Worm (Caenorhabditis elegans) whole organism, L2 larva: ENCODE measurements around the gene let-60.

Experiments used
- C34F6.9 ChIP-seq: fragments of 150-350 bp; optimal IDR thresholded peaks from 2 replicates; lab custom pipeline; 2014; ENCODE audit warnings: missing biosample characterization, missing genetic modification characterization
- R02D3.7 ChIP-seq: fragments of 150-350 bp; optimal IDR thresholded peaks from 2 replicates; lab custom pipeline; 2014; ENCODE audit warnings: missing biosample characterization, missing genetic modification characterization
- Y55F3AM.14 ChIP-seq: fragments of 200-800 bp; sonication (Bioruptor generic); optimal IDR thresholded peaks from 2 replicates; lab custom pipeline; 2018; ENCODE audit warnings: mild to moderate bottlenecking, missing genetic modification characterization, missing compliant biosample characterization
- ZK546.5 ChIP-seq: sonication (generic microtip); optimal IDR thresholded peaks from 2 replicates; lab custom pipeline; 2017; ENCODE audit warnings: missing biosample characterization, missing genetic modification characterization
- alr-1 ChIP-seq: fragments of 150-350 bp; optimal IDR thresholded peaks from 2 replicates; lab custom pipeline; 2014; ENCODE audit warnings: missing biosample characterization, missing genetic modification characterization
- aly-2 ChIP-seq: fragments of 150-350 bp; optimal IDR thresholded peaks from 2 replicates; lab custom pipeline; 2014; ENCODE audit warnings: missing biosample characterization, missing genetic modification characterization
- ama-1 ChIP-seq: fragments of 150-350 bp; optimal IDR thresholded peaks from 2 replicates; lab custom pipeline; 2018; ENCODE audit warnings: inconsistent platforms
- blmp-1 ChIP-seq: sonication (generic microtip); optimal IDR thresholded peaks from 2 replicates; lab custom pipeline; 2017; ENCODE audit warnings: missing genetic modification characterization, mild to moderate bottlenecking, missing compliant biosample characterization, antibody characterized with exemption, moderate library complexity; ENCODE audit not compliant: insufficient read depth
- ceh-16 ChIP-seq: fragments of 150-350 bp; optimal IDR thresholded peaks from 2 replicates; lab custom pipeline; 2014; ENCODE audit warnings: missing biosample characterization, missing genetic modification characterization
- ceh-82 ChIP-seq: fragments of 150-350 bp; optimal IDR thresholded peaks from 2 replicates; lab custom pipeline; 2014; ENCODE audit warnings: missing biosample characterization, missing genetic modification characterization
- crh-2 ChIP-seq: sonication (generic microtip); optimal IDR thresholded peaks from 2 replicates; lab custom pipeline; 2017; ENCODE audit warnings: missing biosample characterization, missing genetic modification characterization
- dmd-4 ChIP-seq: sonication (generic microtip); optimal IDR thresholded peaks from 2 replicates; lab custom pipeline; 2017; ENCODE audit warnings: missing biosample characterization, missing genetic modification characterization
- egl-27 ChIP-seq: sonication (generic microtip); optimal IDR thresholded peaks from 3 replicates; lab custom pipeline; 2017; ENCODE audit warnings: missing biosample characterization, missing genetic modification reagents, missing genetic modification characterization
- fos-1 ChIP-seq: fragments of 150-350 bp; optimal IDR thresholded peaks from 2 replicates; lab custom pipeline; 2014; ENCODE audit warnings: missing biosample characterization, missing genetic modification characterization
- gmeb-1 ChIP-seq: fragments of 150-350 bp; optimal IDR thresholded peaks from 2 replicates; lab custom pipeline; 2014; ENCODE audit warnings: missing biosample characterization, missing genetic modification characterization
- lin-11 ChIP-seq: fragments of 150-350 bp; sonication (generic microtip); optimal IDR thresholded peaks from 2 replicates; lab custom pipeline; 2014; ENCODE audit warnings: missing biosample characterization, missing genetic modification characterization, inconsistent platforms, mixed read lengths
- lin-13 ChIP-seq: fragments of 150-350 bp; optimal IDR thresholded peaks from 2 replicates; lab custom pipeline; 2014; ENCODE audit warnings: missing biosample characterization, missing genetic modification reagents, missing genetic modification characterization
- lsy-2 ChIP-seq, 2 experiments: fragments of 150-350 bp in 1 of 2; sonication (generic microtip) in 1 of 2; optimal IDR thresholded peaks; 2 replicates each; lab custom pipeline; 2014 to 2017; ENCODE audit warnings: missing biosample characterization in 2 of 2, missing genetic modification characterization in 2 of 2
- mab-5 ChIP-seq: fragments of 150-350 bp; optimal IDR thresholded peaks from 2 replicates; lab custom pipeline; 2014; ENCODE audit warnings: missing biosample characterization, missing genetic modification characterization
- mbf-1 ChIP-seq: sonication (generic microtip); optimal IDR thresholded peaks from 2 replicates; lab custom pipeline; 2017; ENCODE audit warnings: missing biosample characterization, missing genetic modification characterization
- mdl-1 ChIP-seq, 2 experiments: fragments of 150-350 bp in 1 of 2; sonication (generic microtip) in 1 of 2; optimal IDR thresholded peaks; 2 replicates each; lab custom pipeline; 2017; ENCODE audit warnings: missing biosample characterization in 2 of 2, missing genetic modification characterization in 2 of 2
- nhr-11 ChIP-seq: fragments of 150-350 bp; optimal IDR thresholded peaks from 2 replicates; lab custom pipeline; 2014; ENCODE audit warnings: missing biosample characterization, missing genetic modification characterization
- nhr-12 ChIP-seq: fragments of 150-350 bp; optimal IDR thresholded peaks from 2 replicates; lab custom pipeline; 2014; ENCODE audit warnings: missing biosample characterization, missing genetic modification characterization
- nhr-21 ChIP-seq: fragments of 150-350 bp; optimal IDR thresholded peaks from 2 replicates; lab custom pipeline; 2014; ENCODE audit warnings: missing biosample characterization, missing genetic modification characterization
- nhr-25 ChIP-seq: fragments of 150-350 bp; sonication (generic microtip); optimal IDR thresholded peaks from 3 replicates; lab custom pipeline; 2014; ENCODE audit warnings: missing biosample characterization, missing genetic modification characterization
- nhr-6 ChIP-seq: fragments of 150-350 bp; optimal IDR thresholded peaks from 2 replicates; lab custom pipeline; 2014; ENCODE audit warnings: missing biosample characterization, missing genetic modification characterization
- peb-1 ChIP-seq: fragments of 150-350 bp; optimal IDR thresholded peaks from 2 replicates; lab custom pipeline; 2014; ENCODE audit warnings: missing biosample characterization, missing genetic modification characterization
- sem-4 ChIP-seq: fragments of 150-350 bp; optimal IDR thresholded peaks from 2 replicates; lab custom pipeline; 2014; ENCODE audit warnings: missing biosample characterization, missing genetic modification reagents, missing genetic modification characterization
- skn-1 ChIP-seq: sonication (generic microtip); optimal IDR thresholded peaks from 2 replicates; lab custom pipeline; 2017; ENCODE audit warnings: missing biosample characterization, missing genetic modification characterization
- sma-3 ChIP-seq: sonication (generic microtip); optimal IDR thresholded peaks from 2 replicates; lab custom pipeline; 2016; ENCODE audit warnings: missing genetic modification reagents, missing genetic modification characterization, missing compliant biosample characterization
- sma-9 ChIP-seq, 2 experiments: fragments of 150-350 bp in 1 of 2; sonication (generic microtip) in 1 of 2; optimal IDR thresholded peaks; 2 replicates each; lab custom pipeline; 2014 to 2016; ENCODE audit warnings: missing genetic modification characterization in 2 of 2, mild to moderate bottlenecking in 1 of 2, missing biosample characterization in 1 of 2, missing compliant biosample characterization in 1 of 2, missing genetic modification reagents in 1 of 2, moderate library complexity in 1 of 2
- snpc-4 ChIP-seq: fragments of 150-350 bp; optimal IDR thresholded peaks from 2 replicates; lab custom pipeline; 2014; ENCODE audit warnings: missing biosample characterization, missing genetic modification characterization
- unc-39 ChIP-seq: fragments of 150-350 bp; optimal IDR thresholded peaks from 2 replicates; lab custom pipeline; 2014; ENCODE audit warnings: missing biosample characterization, missing genetic modification characterization
- unc-62 ChIP-seq: fragments of 150-350 bp; optimal IDR thresholded peaks from 2 replicates; lab custom pipeline; 2014; ENCODE audit warnings: missing biosample characterization, missing genetic modification reagents, missing genetic modification characterization
- zag-1 ChIP-seq: fragments of 150-350 bp; optimal IDR thresholded peaks from 2 replicates; lab custom pipeline; 2014; ENCODE audit warnings: missing biosample characterization, missing genetic modification characterization
- ztf-1 ChIP-seq: fragments of 200-800 bp; sonication (Bioruptor generic); conservative IDR thresholded peaks from 2 replicates; pipeline ENCODE4 v1.3.6; 2022; ENCODE audit warnings: missing genetic modification characterization, missing compliant biosample characterization
- ztf-11 ChIP-seq: sonication (generic microtip); optimal IDR thresholded peaks from 2 replicates; lab custom pipeline; 2017; ENCODE audit warnings: missing biosample characterization, missing genetic modification characterization
- ztf-4 ChIP-seq: fragments of 150-350 bp; optimal IDR thresholded peaks from 2 replicates; lab custom pipeline; 2014; ENCODE audit warnings: missing biosample characterization, missing genetic modification characterization

The let-60 gene

DNA sequence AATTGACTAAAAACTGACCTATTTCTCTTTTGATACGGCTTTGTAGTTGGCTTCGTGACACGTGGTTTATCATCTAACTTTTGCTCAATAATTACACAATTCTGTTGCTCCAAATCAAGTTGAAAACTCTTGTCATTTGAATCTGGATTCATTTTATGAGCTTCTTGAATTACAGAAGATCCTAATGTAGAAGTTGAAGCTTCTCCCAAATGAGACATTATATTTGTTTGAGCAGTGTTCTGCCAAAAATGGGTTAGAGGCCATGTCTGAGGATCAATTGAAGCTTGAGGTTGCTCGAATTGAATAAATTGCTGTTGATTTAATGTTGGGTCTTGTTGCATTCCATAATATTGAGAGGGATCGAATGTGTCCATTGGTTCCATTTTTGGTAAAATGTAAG lies 6.6 kb upstream of the let-60 start:
- TF ChIP-seq peb-1 (tag; lab: Kevin White, UChicago) = no peak
- no peak for TF ChIP-seq unc-39 (tag; lab: Kevin White, UChicago)
- no peak for TF ChIP-seq ztf-1 (GFP tag; lab: Robert Waterston, UW)
- no peak for TF ChIP-seq nhr-25 (tag; lab: Kevin White, UChicago)
- no peak for TF ChIP-seq snpc-4
- no peak for TF ChIP-seq mbf-1 (tag; lab: Kevin White, UChicago)
- no peak for TF ChIP-seq ama-1 (lab: Kevin White, UChicago)
- no peak for TF ChIP-seq crh-2

ce11 chrIV:11695634-11696033 lies 4.7 kb upstream of the let-60 start:
- TF ChIP-seq mab-5 (tag; lab: Kevin White, UChicago) = no peak
- TF ChIP-seq nhr-12 (tag; lab: Kevin White, UChicago) = no peak
- no peak for TF ChIP-seq C34F6.9
- TF ChIP-seq R02D3.7 (tag; lab: Kevin White, UChicago) = no peak
- TF ChIP-seq ceh-82 (tag; lab: Kevin White, UChicago) = no peak
- no peak for TF ChIP-seq lin-11 (tag; lab: Kevin White, UChicago)
- TF ChIP-seq Y55F3AM.14 (GFP tag; lab: Kevin White, UChicago) = no peak

- TF ChIP-seq mdl-1 (tag; optimal IDR thresholded peaks at IDR 0.05; lab: Kevin White, UChicago) (no peak), mab-5 (tag; lab: Kevin White, UChicago) (no peak), snpc-4 (no peak), ceh-82 (tag; lab: Kevin White, UChicago) (no peak), ztf-11 (tag; lab: Kevin White, UChicago) (no peak), alr-1 (no peak), ama-1 (lab: Kevin White, UChicago) (no peak), nhr-12 (tag; lab: Kevin White, UChicago) (no peak), unc-62 (GFP tag; lab: Kevin White, UChicago) (no peak), R02D3.7 (tag; lab: Kevin White, UChicago) (no peak), lsy-2 (tag; optimal IDR thresholded peaks at IDR 0.05; lab: Kevin White, UChicago) (no peak), sem-4 (tag; lab: Kevin White, UChicago) (no peak), ceh-16 (no peak), lin-11 (tag; lab: Kevin White, UChicago) (no peak)
These were observed 3.3 kb upstream of the let-60 start, which contains the start of gene ZK792.7 for ce11 chrIV:11694143-11694542. TSS of gene ZK792.7 (plus strand) at chrIV:11694443.

ce11 chrIV:11693493-11693892 lies 2.6 kb upstream of the let-60 start, which contains the start of gene ZK792.12:
TSS of gene ZK792.12 (plus strand) at chrIV:11693793.
- no peak for TF ChIP-seq blmp-1 (tag; lab: Kevin White, UChicago)
- no peak for TF ChIP-seq ztf-4 (tag; lab: Kevin White, UChicago)
- no peak for TF ChIP-seq ZK546.5 (tag; lab: Kevin White, UChicago)
- no peak for TF ChIP-seq mbf-1 (tag; lab: Kevin White, UChicago)
- TF ChIP-seq R02D3.7 (tag; lab: Kevin White, UChicago) = no peak
- TF ChIP-seq unc-39 (tag; lab: Kevin White, UChicago) = no peak
- no peak for TF ChIP-seq ceh-82 (tag; lab: Kevin White, UChicago)
- TF ChIP-seq ama-1 (lab: Kevin White, UChicago) = no peak
- no peak for TF ChIP-seq lin-13 (GFP tag; lab: Kevin White, UChicago)
- no peak for TF ChIP-seq ztf-1 (GFP tag; lab: Robert Waterston, UW)
- TF ChIP-seq zag-1 (tag; lab: Kevin White, UChicago) = no peak
- TF ChIP-seq ztf-11 (tag; lab: Kevin White, UChicago) = no peak
- no peak for TF ChIP-seq nhr-21 (tag; lab: Kevin White, UChicago)
- TF ChIP-seq, all 48 proteins: peak for 0

ce11 chrIV:11692071-11692673 lies 1.3 kb upstream of the let-60 start:
- TF ChIP-seq nhr-21 (tag; lab: Kevin White, UChicago) (peak; percentile 71), sma-3 (peak; percentile 80), unc-39 (tag; lab: Kevin White, UChicago) (no peak), nhr-11 (no peak), gmeb-1 (tag; lab: Kevin White, UChicago) (peak; percentile 71), mdl-1 (tag; optimal IDR thresholded peaks at IDR 0.05; lab: Kevin White, UChicago) (peak in 1 of 2 experiments; percentile 69), R02D3.7 (tag; lab: Kevin White, UChicago) (no peak), mab-5 (tag; lab: Kevin White, UChicago) (peak; percentile 31), ztf-4 (tag; lab: Kevin White, UChicago) (peak; percentile 27), skn-1 (tag; lab: Kevin White, UChicago) (no peak), ZK546.5 (tag; lab: Kevin White, UChicago) (no peak), alr-1 (no peak), mbf-1 (tag; lab: Kevin White, UChicago) (no peak), fos-1 (tag; lab: Kevin White, UChicago) (peak; percentile 87), zag-1 (tag; lab: Kevin White, UChicago) (no peak), nhr-12 (tag; lab: Kevin White, UChicago) (no peak), ama-1 (lab: Kevin White, UChicago) (no peak), ceh-16 (peak; percentile 42), sem-4 (tag; lab: Kevin White, UChicago) (peak; percentile 51), egl-27 (tag; lab: Kevin White, UChicago) (peak; percentile 45), blmp-1 (tag; lab: Kevin White, UChicago) (peak; percentile 81), dmd-4 (tag; lab: Kevin White, UChicago) (no peak), snpc-4 (peak; percentile 25), nhr-25 (tag; lab: Kevin White, UChicago) (peak; percentile 77), nhr-6 (tag; lab: Kevin White, UChicago) (peak; percentile 15), sma-9 (GFP tag; optimal IDR thresholded peaks at IDR 0.05; lab: Kevin White, UChicago) (peak; percentile 66), sma-9 (tag; optimal IDR thresholded peaks at IDR 0.05; lab: Kevin White, UChicago) (no peak), lin-11 (tag; lab: Kevin White, UChicago) (peak; percentile 48), aly-2 (tag; lab: Kevin White, UChicago) (no peak), ztf-1 (GFP tag; lab: Robert Waterston, UW) (no peak)
